Worm (Caenorhabditis elegans) whole organism, L4 larva: ENCODE results near the gene unc-39.
A peak's percentile ranks its signal among the peaks of the same experiment; 100 is the strongest.

Experiments used
- F10B5.3 ChIP-seq: sonication (generic microtip); optimal IDR thresholded peaks from 2 replicates; lab custom pipeline; 2016; ENCODE audit warnings: mild to moderate bottlenecking, missing genetic modification characterization, missing compliant biosample characterization
- F37D6.2 ChIP-seq: sonication (generic microtip); optimal IDR thresholded peaks from 2 replicates; lab custom pipeline; 2016; ENCODE audit warnings: mild to moderate bottlenecking, missing genetic modification characterization, missing compliant biosample characterization
- Y105C5A.15 ChIP-seq: fragments of 200-800 bp; sonication (Bioruptor generic); IDR thresholded peaks from 2 replicates; pipeline ENCODE4 v1.3.6; 2022; ENCODE audit warnings: missing genetic modification characterization, missing compliant biosample characterization
- ZK546.5 ChIP-seq, 2 experiments: sonication (generic microtip); optimal IDR thresholded peaks; 2 replicates each; lab custom pipeline; 2017; ENCODE audit warnings: missing biosample characterization in 2 of 2, missing genetic modification characterization in 2 of 2
- ama-1 ChIP-seq: fragments of 150-350 bp; optimal IDR thresholded peaks from 2 replicates; lab custom pipeline; 2014; ENCODE audit warnings: inconsistent platforms, mixed read lengths
- ceh-62 ChIP-seq: sonication (generic microtip); optimal IDR thresholded peaks from 2 replicates; lab custom pipeline; 2017; ENCODE audit warnings: missing biosample characterization, missing genetic modification characterization
- ceh-82 ChIP-seq: sonication (generic microtip); optimal IDR thresholded peaks from 2 replicates; lab custom pipeline; 2017; ENCODE audit warnings: missing biosample characterization, missing genetic modification characterization
- ces-1 ChIP-seq: fragments of 150-350 bp; sonication (generic microtip); optimal IDR thresholded peaks from 4 replicates; lab custom pipeline; 2014; ENCODE audit warnings: missing biosample characterization, missing genetic modification reagents, missing genetic modification characterization
- daf-12 ChIP-seq: fragments of 150-350 bp; optimal IDR thresholded peaks from 2 replicates; lab custom pipeline; 2014; ENCODE audit warnings: missing biosample characterization, missing genetic modification reagents, missing genetic modification characterization
- daf-16 ChIP-seq, 3 experiments: sonication (generic microtip); optimal IDR thresholded peaks; 2 replicates each; lab custom pipeline; 2016 to 2017; ENCODE audit warnings: missing genetic modification characterization in 3 of 3, missing genetic modification reagents in 3 of 3, mild to moderate bottlenecking in 2 of 3, missing compliant biosample characterization in 2 of 3, missing biosample characterization in 1 of 3, moderate library complexity in 1 of 3
- dmd-8 ChIP-seq: fragments of 200-800 bp; sonication (Bioruptor generic); IDR thresholded peaks from 2 replicates; pipeline ENCODE4 v1.3.6; 2022; ENCODE audit warnings: missing genetic modification characterization, missing compliant biosample characterization
- dpl-1 ChIP-seq: fragments of 150-350 bp; optimal IDR thresholded peaks from 2 replicates; lab custom pipeline; 2014; ENCODE audit warnings: missing biosample characterization, missing genetic modification reagents, missing genetic modification characterization
- dve-1 ChIP-seq: sonication (generic microtip); optimal IDR thresholded peaks from 2 replicates; lab custom pipeline; 2017; ENCODE audit warnings: antibody characterized with exemption, mild to moderate bottlenecking, missing genetic modification characterization, missing compliant biosample characterization; ENCODE audit not compliant: insufficient read depth
- egl-43 ChIP-seq: fragments of 200-800 bp; sonication (Bioruptor generic); IDR thresholded peaks from 2 replicates; pipeline ENCODE4 v1.3.6; 2022; ENCODE audit warnings: missing genetic modification reagents, missing genetic modification characterization, missing compliant biosample characterization
- fos-1 ChIP-seq: fragments of 150-350 bp; optimal IDR thresholded peaks from 2 replicates; lab custom pipeline; 2014; ENCODE audit warnings: missing biosample characterization, missing genetic modification characterization
- hif-1 ChIP-seq, 2 experiments: sonication (generic microtip); optimal IDR thresholded peaks; 2 replicates each; lab custom pipeline; 2016 to 2017; ENCODE audit warnings: missing compliant biosample characterization in 2 of 2, missing genetic modification characterization in 2 of 2, missing genetic modification reagents in 2 of 2, missing genotype in 2 of 2, mild to moderate bottlenecking in 1 of 2
- hlh-11 ChIP-seq: fragments of 200-800 bp; sonication (Bioruptor generic); optimal IDR thresholded peaks from 2 replicates; lab custom pipeline; 2018; ENCODE audit warnings: mild to moderate bottlenecking, missing genetic modification characterization, missing compliant biosample characterization
- jun-1 ChIP-seq: fragments of 150-350 bp; optimal IDR thresholded peaks from 2 replicates; lab custom pipeline; 2014; ENCODE audit warnings: missing biosample characterization, missing genetic modification reagents, missing genetic modification characterization
- lim-7 ChIP-seq: fragments of 200-800 bp; sonication (Bioruptor generic); IDR thresholded peaks from 2 replicates; pipeline ENCODE4 v1.3.6; 2022; ENCODE audit warnings: missing genetic modification characterization, missing compliant biosample characterization
- lin-15B ChIP-seq: fragments of 150-350 bp; sonication (generic microtip); optimal IDR thresholded peaks from 3 replicates; lab custom pipeline; 2014; ENCODE audit warnings: missing biosample characterization, missing genetic modification characterization
- lin-38 ChIP-seq: fragments of 200-800 bp; sonication (Bioruptor generic); IDR thresholded peaks from 2 replicates; pipeline ENCODE4 v1.3.6; 2022; ENCODE audit warnings: missing genetic modification reagents, missing genetic modification characterization, missing compliant biosample characterization
- lin-39 ChIP-seq: fragments of 150-350 bp; optimal IDR thresholded peaks from 2 replicates; lab custom pipeline; 2014; ENCODE audit warnings: missing biosample characterization, missing genetic modification reagents, missing genetic modification characterization
- lsy-2 ChIP-seq, 2 experiments: fragments of 150-350 bp in 1 of 2; sonication (generic microtip) in 1 of 2; optimal IDR thresholded peaks; 2 replicates each; lab custom pipeline; 2014 to 2017; ENCODE audit warnings: missing biosample characterization in 2 of 2, missing genetic modification characterization in 2 of 2
- madf-5 ChIP-seq, 2 experiments: fragments of 200-800 bp; sonication (Bioruptor generic); IDR thresholded peaks; 2 replicates each; pipeline ENCODE4 v1.3.6; 2022; ENCODE audit warnings: missing compliant biosample characterization in 2 of 2, missing genetic modification characterization in 2 of 2
- mes-2 ChIP-seq: sonication (generic microtip); optimal IDR thresholded peaks from 2 replicates; lab custom pipeline; 2016; ENCODE audit warnings: missing genotype, mild to moderate bottlenecking, missing genetic modification characterization, missing compliant biosample characterization; ENCODE audit not compliant: poor library complexity, severe bottlenecking
- nhr-11 ChIP-seq: fragments of 150-350 bp; optimal IDR thresholded peaks from 2 replicates; lab custom pipeline; 2014; ENCODE audit warnings: missing biosample characterization, missing genetic modification characterization
- nhr-25 ChIP-seq: sonication (generic microtip); optimal IDR thresholded peaks from 2 replicates; lab custom pipeline; 2017; ENCODE audit warnings: missing genetic modification characterization, mild to moderate bottlenecking, missing compliant biosample characterization, antibody characterized with exemption, moderate library complexity, borderline replicate concordance; ENCODE audit not compliant: insufficient read depth
- nhr-28 ChIP-seq: fragments of 150-350 bp; optimal IDR thresholded peaks from 2 replicates; lab custom pipeline; 2014; ENCODE audit warnings: missing biosample characterization, missing genetic modification characterization
- nhr-42 ChIP-seq: fragments of 200-800 bp; sonication (Bioruptor generic); IDR thresholded peaks from 2 replicates; pipeline ENCODE4 v1.3.6; 2022; ENCODE audit warnings: missing genetic modification characterization, missing compliant biosample characterization
- nhr-6 ChIP-seq: fragments of 150-350 bp; optimal IDR thresholded peaks from 2 replicates; lab custom pipeline; 2014; ENCODE audit warnings: missing biosample characterization, missing genetic modification characterization
- nhr-76 ChIP-seq: fragments of 150-350 bp; optimal IDR thresholded peaks from 2 replicates; lab custom pipeline; 2014; ENCODE audit warnings: missing biosample characterization, missing genetic modification characterization
- pha-4 ChIP-seq, 2 experiments: fragments of 150-350 bp in 1 of 2; fragments of 200-800 bp in 1 of 2; sonication (Bioruptor generic) in 1 of 2; IDR thresholded peaks in 1 of 2; optimal IDR thresholded peaks in 1 of 2; 2 replicates each; pipeline versions ENCODE4 v1.3.6 to Lab custom; 2014 to 2022; ENCODE audit warnings: missing genetic modification characterization in 2 of 2, missing genetic modification reagents in 2 of 2, missing biosample characterization in 1 of 2, missing compliant biosample characterization in 1 of 2
- php-3 ChIP-seq: fragments of 200-800 bp; sonication (Bioruptor generic); IDR thresholded peaks from 2 replicates; pipeline ENCODE4 v1.3.6; 2022; ENCODE audit warnings: missing genetic modification reagents, missing genetic modification characterization, missing compliant biosample characterization
- rbr-2 ChIP-seq: sonication (generic microtip); optimal IDR thresholded peaks from 2 replicates; lab custom pipeline; 2016; ENCODE audit warnings: missing genotype, missing genetic modification characterization, missing compliant biosample characterization
- sdz-12 ChIP-seq: fragments of 200-800 bp; sonication (Bioruptor generic); optimal IDR thresholded peaks from 2 replicates; lab custom pipeline; 2018; ENCODE audit warnings: mild to moderate bottlenecking, missing genetic modification characterization, missing compliant biosample characterization
- skn-1 ChIP-seq: fragments of 150-350 bp; optimal IDR thresholded peaks from 2 replicates; lab custom pipeline; 2014; ENCODE audit warnings: missing biosample characterization, missing genetic modification characterization
- snpc-4 ChIP-seq: fragments of 150-350 bp; optimal IDR thresholded peaks from 2 replicates; lab custom pipeline; 2014; ENCODE audit warnings: missing biosample characterization, missing genetic modification characterization
- unc-130 ChIP-seq: sonication (generic microtip); optimal IDR thresholded peaks from 2 replicates; lab custom pipeline; 2016; ENCODE audit warnings: missing genetic modification reagents, missing genetic modification characterization, missing compliant biosample characterization
- vab-7 ChIP-seq: fragments of 200-800 bp; sonication (Bioruptor generic); IDR thresholded peaks from 2 replicates; pipeline ENCODE4 v1.3.6; 2022; ENCODE audit warnings: missing genetic modification reagents, missing genetic modification characterization, missing compliant biosample characterization
- zag-1 ChIP-seq: fragments of 150-350 bp; optimal IDR thresholded peaks from 2 replicates; lab custom pipeline; 2014; ENCODE audit warnings: missing biosample characterization, missing genetic modification characterization
- zip-2 ChIP-seq: fragments of 150-350 bp; optimal IDR thresholded peaks from 2 replicates; lab custom pipeline; 2014; ENCODE audit warnings: missing biosample characterization, missing genetic modification characterization

The unc-39 gene

DNA sequence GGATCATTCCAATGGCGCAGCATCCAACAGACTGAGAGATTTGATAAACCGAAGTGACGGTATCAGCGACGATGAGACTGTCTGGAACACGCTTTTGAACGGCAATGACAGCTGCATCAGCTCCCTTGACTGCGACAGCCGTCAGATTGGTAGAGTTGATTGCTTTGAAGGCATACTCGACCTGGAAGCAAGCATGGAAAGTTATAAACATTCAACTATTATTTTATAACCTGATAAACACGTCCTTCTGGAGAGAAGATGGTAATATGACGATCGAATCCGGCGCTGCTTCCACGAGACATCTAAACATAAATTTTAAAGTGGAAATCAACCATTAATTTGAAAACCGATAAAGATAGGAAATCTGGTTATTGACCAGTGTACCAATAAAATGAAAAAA is 49.4 kb downstream of the unc-39 start, which contains the start of gene pas-1 (continued):
- TF ChIP-seq ces-1 (GFP tag; lab: Kevin White, UChicago) (no peak), nhr-42 (GFP tag; lab: Robert Waterston, UW) (no peak), F10B5.3 (tag; lab: Kevin White, UChicago) (no peak), ZK546.5 (tag; optimal IDR thresholded peaks at IDR 0.05; lab: Kevin White, UChicago) (no peak), skn-1 (tag; lab: Kevin White, UChicago) (no peak), jun-1 (no peak), madf-5 (GFP tag; IDR thresholded peaks at IDR 0.05; lab: Robert Waterston, UW) (no peak), php-3 (GFP tag; lab: Robert Waterston, UW) (no peak), snpc-4 (no peak), nhr-11 (tag; lab: Kevin White, UChicago) (no peak), dve-1 (tag; lab: Kevin White, UChicago) (no peak), lin-39 (no peak), unc-130 (GFP tag; lab: Kevin White, UChicago) (no peak), dmd-8 (GFP tag; lab: Robert Waterston, UW) (peak; percentile 74), lin-15B (tag; lab: Kevin White, UChicago) (no peak), pha-4 (GFP tag; IDR thresholded peaks at IDR 0.05; lab: Robert Waterston, UW) (0 out of 2 replicates have a peak, but pooled peaks have one; percentile 40), pha-4 (tag; optimal IDR thresholded peaks at IDR 0.05; lab: Kevin White, UChicago) (no peak), lim-7 (GFP tag; lab: Robert Waterston, UW) (no peak), egl-43 (peak; percentile 54), ceh-82 (tag; lab: Kevin White, UChicago) (no peak), zag-1 (no peak), nhr-25 (no peak), sdz-12 (GFP tag; lab: Kevin White, UChicago) (no peak), nhr-28 (tag; lab: Kevin White, UChicago) (no peak), dpl-1 (no peak), nhr-76 (tag; lab: Kevin White, UChicago) (no peak), vab-7 (no peak), daf-12 (tag; lab: Kevin White, UChicago) (no peak), ceh-62 (tag; lab: Kevin White, UChicago) (no peak), zip-2 (tag; lab: Kevin White, UChicago) (no peak), nhr-6 (tag; lab: Kevin White, UChicago) (no peak), ama-1 (peak; percentile 67)

- TF ChIP-seq hlh-11, result no peak
- TF ChIP-seq dpl-1, result peak; percentile 28
- peak; percentile 21 for TF ChIP-seq rbr-2 (tag; lab: Kevin White, UChicago)
- TF ChIP-seq F37D6.2 (tag; lab: Kevin White, UChicago), result peak; percentile 23
- TF ChIP-seq lin-38 (GFP tag; lab: Robert Waterston, UW), result peak; percentile 68
- no peak for TF ChIP-seq nhr-28 (tag; lab: Kevin White, UChicago)
- TF ChIP-seq Y105C5A.15 (GFP tag; lab: Robert Waterston, UW), result no peak
- peak; percentile 47 for TF ChIP-seq unc-130 (GFP tag; lab: Kevin White, UChicago)
- peak; percentile 77 for TF ChIP-seq mes-2 (tag; lab: Kevin White, UChicago)
- peak in 1 of 2 experiments; percentile 42 for TF ChIP-seq lsy-2 (tag; optimal IDR thresholded peaks at IDR 0.05; lab: Kevin White, UChicago)
- TF ChIP-seq nhr-25, result peak; percentile 16
- peak; percentile 64 for TF ChIP-seq nhr-6 (tag; lab: Kevin White, UChicago)
- TF ChIP-seq fos-1, result no peak
- no peak for TF ChIP-seq daf-16 (GFP tag; optimal IDR thresholded peaks at IDR 0.05; lab: Kevin White, UChicago)
- peak; percentile 17 for TF ChIP-seq daf-16 (tag; optimal IDR thresholded peaks at IDR 0.05; lab: Kevin White, UChicago)
- peak in 1 of 2 experiments; percentile 74 for TF ChIP-seq hif-1 (tag; optimal IDR thresholded peaks at IDR 0.05; lab: Kevin White, UChicago)
Measured at ce11 chrV:14423268-14423667, 50.4 kb downstream of the unc-39 start, which contains the start of gene rpoa-12. Gene rpoa-12, minus strand, starts transcription at chrV:14423304.
